Worm (Caenorhabditis elegans) whole organism, L2 larva: ENCODE results near the gene selt-1.2.

Experiments
- elt-3 ChIP-seq: sonication (generic microtip); optimal IDR thresholded peaks from 2 replicates; lab custom pipeline; 2017; ENCODE audit warnings: missing biosample characterization, missing genetic modification characterization
- lin-11 ChIP-seq: fragments of 150-350 bp; sonication (generic microtip); optimal IDR thresholded peaks from 2 replicates; lab custom pipeline; 2014; ENCODE audit warnings: missing biosample characterization, missing genetic modification characterization, inconsistent platforms, mixed read lengths
- lin-13 ChIP-seq: fragments of 150-350 bp; optimal IDR thresholded peaks from 2 replicates; lab custom pipeline; 2014; ENCODE audit warnings: missing biosample characterization, missing genetic modification reagents, missing genetic modification characterization
- mab-5 ChIP-seq: fragments of 150-350 bp; optimal IDR thresholded peaks from 2 replicates; lab custom pipeline; 2014; ENCODE audit warnings: missing biosample characterization, missing genetic modification characterization
- nhr-25 ChIP-seq: fragments of 150-350 bp; sonication (generic microtip); optimal IDR thresholded peaks from 3 replicates; lab custom pipeline; 2014; ENCODE audit warnings: missing biosample characterization, missing genetic modification characterization
- unc-39 ChIP-seq: fragments of 150-350 bp; optimal IDR thresholded peaks from 2 replicates; lab custom pipeline; 2014; ENCODE audit warnings: missing biosample characterization, missing genetic modification characterization

ce11 chrV:10760839-10761238 lies 13.7 kb upstream of the selt-1.2 start:
- TF ChIP-seq lin-11: no peak
- peak; percentile 31 for TF ChIP-seq nhr-25 (tag; lab: Kevin White, UChicago)
- TF ChIP-seq elt-3 (tag; lab: Kevin White, UChicago): no peak
- no peak for TF ChIP-seq lin-13
- TF ChIP-seq mab-5 (tag; lab: Kevin White, UChicago): no peak
- TF ChIP-seq unc-39: no peak
